Worm (Caenorhabditis elegans) whole organism, L1 larva: Measurements from ENCODE around the gene T05C12.8.

Experiments used
- blmp-1 ChIP-seq: fragments of 150-350 bp; optimal IDR thresholded peaks from 2 replicates; lab custom pipeline; 2014; ENCODE audit warnings: missing biosample characterization, missing genetic modification characterization
- dpl-1 ChIP-seq, 3 experiments: fragments of 150-350 bp in 2 of 3; sonication (generic microtip) in 1 of 3; optimal IDR thresholded peaks; 2 replicates each; lab custom pipeline; 2014 to 2017; ENCODE audit warnings: missing biosample characterization in 3 of 3, missing genetic modification characterization in 3 of 3, missing genetic modification reagents in 3 of 3
- efl-1 ChIP-seq, 4 experiments: fragments of 150-350 bp; optimal IDR thresholded peaks in 3 of 4; peaks in 1 of 4; 1 replicate in 1 of 4; 2 replicates in 3 of 4; lab custom pipeline; 2014; ENCODE audit warnings: missing biosample characterization in 2 of 4, missing genetic modification characterization in 2 of 4, missing genetic modification reagents in 2 of 4
- lin-14 ChIP-seq: fragments of 200-800 bp; sonication (Bioruptor generic); optimal IDR thresholded peaks from 2 replicates; lab custom pipeline; 2018; ENCODE audit warnings: mild to moderate bottlenecking, missing genetic modification characterization, moderate library complexity, missing compliant biosample characterization
- lin-15B ChIP-seq: fragments of 150-350 bp; sonication (generic microtip); optimal IDR thresholded peaks from 3 replicates; lab custom pipeline; 2014; ENCODE audit warnings: missing biosample characterization, missing genetic modification characterization
- lin-35 ChIP-seq, 2 experiments: fragments of 150-350 bp; optimal IDR thresholded peaks; 2 replicates each; lab custom pipeline; 2014; ENCODE audit warnings: missing biosample characterization in 2 of 2, missing genetic modification characterization in 2 of 2, missing genetic modification reagents in 2 of 2
- lir-3 ChIP-seq: sonication (generic microtip); optimal IDR thresholded peaks from 2 replicates; lab custom pipeline; 2016; ENCODE audit warnings: mild to moderate bottlenecking, missing genetic modification characterization, moderate library complexity, missing compliant biosample characterization; ENCODE audit not compliant: poor library complexity
- lsy-2 ChIP-seq, 2 experiments: fragments of 150-350 bp; optimal IDR thresholded peaks; 2 replicates each; lab custom pipeline; 2014; ENCODE audit warnings: missing biosample characterization in 2 of 2, missing genetic modification characterization in 2 of 2
- mep-1 ChIP-seq: fragments of 150-350 bp; optimal IDR thresholded peaks from 2 replicates; lab custom pipeline; 2014; ENCODE audit warnings: missing biosample characterization, missing genetic modification characterization
- nhr-84 ChIP-seq: sonication (generic microtip); optimal IDR thresholded peaks from 2 replicates; lab custom pipeline; 2017; ENCODE audit warnings: missing biosample characterization, missing genetic modification characterization
- pag-3 ChIP-seq: sonication (generic microtip); optimal IDR thresholded peaks from 2 replicates; lab custom pipeline; 2017; ENCODE audit warnings: missing genetic modification characterization, mild to moderate bottlenecking, missing compliant biosample characterization, antibody characterized with exemption, borderline replicate concordance; ENCODE audit not compliant: insufficient read depth
- skn-1 ChIP-seq: fragments of 150-350 bp; optimal IDR thresholded peaks from 2 replicates; lab custom pipeline; 2014; ENCODE audit warnings: missing biosample characterization, missing genetic modification characterization
- tbx-2 ChIP-seq: sonication (generic microtip); optimal IDR thresholded peaks from 2 replicates; lab custom pipeline; 2016; ENCODE audit warnings: missing genetic modification characterization, missing compliant biosample characterization

Gene T05C12.8

DNA sequence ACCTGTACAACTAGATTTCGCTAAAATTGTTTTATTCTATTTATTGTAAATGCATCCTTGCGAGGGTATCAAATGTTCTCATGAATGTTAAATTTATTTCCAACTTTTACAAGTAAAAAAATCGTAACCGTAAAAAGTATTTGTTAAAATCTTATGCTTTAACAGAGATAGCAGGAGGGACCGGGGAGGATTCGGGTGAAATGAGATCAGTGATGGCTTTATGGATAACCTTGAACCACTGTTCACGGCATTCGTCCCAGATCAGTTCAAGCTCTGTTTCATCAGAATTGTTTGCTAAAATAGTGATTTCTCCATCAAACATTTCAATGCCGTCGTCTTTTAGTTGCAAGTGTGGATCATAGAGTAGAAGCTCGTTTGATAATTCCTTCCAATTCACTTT lies 49.2 kb downstream of the T05C12.8 start:
- no peak for TF ChIP-seq pag-3

DNA sequence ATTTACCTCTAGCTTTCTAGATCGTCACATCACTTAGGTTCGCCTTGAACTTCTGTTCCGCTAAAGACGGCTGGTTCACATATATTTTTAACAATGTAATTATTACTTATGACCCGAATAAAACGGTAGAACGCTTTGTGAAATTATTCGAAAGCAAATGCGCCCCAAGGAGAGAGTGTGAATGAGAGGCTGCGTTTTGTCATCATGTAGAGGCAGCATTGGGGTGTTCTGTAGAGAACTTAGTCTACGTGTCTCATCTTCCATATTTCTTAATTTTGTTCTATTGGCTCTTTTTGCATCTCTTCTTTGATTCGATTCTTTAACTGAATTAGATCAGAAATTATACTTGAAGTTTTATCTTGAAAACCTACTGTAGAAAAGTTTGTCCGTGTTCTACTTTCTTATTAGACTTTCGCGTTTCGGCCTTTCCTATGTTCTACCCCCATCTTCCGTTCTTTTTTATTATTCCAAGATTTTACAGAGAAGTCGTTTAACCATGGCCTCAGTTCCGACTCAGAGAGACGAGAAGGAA lies 52.3 kb downstream of the T05C12.8 start, which contains the start of gene cdc-48.2:
Gene cdc-48.2, plus strand, starts transcription at position 482 of the 532 bp plus-strand sequence.
- TF ChIP-seq blmp-1 (tag; lab: Kevin White, UChicago) (peak; percentile 36), nhr-84 (tag; lab: Kevin White, UChicago) (no peak), efl-1 (optimal IDR thresholded peaks at IDR 0.05; lab: Kevin White, UChicago) (no peak), efl-1 (GFP tag; optimal IDR thresholded peaks at IDR 0.05 in 1 of 2; lab: Kevin White, UChicago) (peak; percentile 5 to 10), lsy-2 (tag; optimal IDR thresholded peaks at IDR 0.05; lab: Kevin White, UChicago) (peak in 1 of 2 experiments; percentile 36), dpl-1 (GFP tag; optimal IDR thresholded peaks at IDR 0.05; lab: Kevin White, UChicago) (peak in 1 of 3 experiments; percentile 4), lin-14 (GFP tag; lab: Kevin White, UChicago) (peak; percentile 4), lir-3 (tag; lab: Kevin White, UChicago) (no peak), lin-15B (no peak), lin-35 (GFP tag; optimal IDR thresholded peaks at IDR 0.05; lab: Kevin White, UChicago) (peak; percentile 5 to 30), tbx-2 (no peak), mep-1 (tag; lab: Kevin White, UChicago) (no peak), skn-1 (peak; percentile 96)
